Worm (Caenorhabditis elegans): ENCODE measurements around the gene C04G6.4.

DNA sequence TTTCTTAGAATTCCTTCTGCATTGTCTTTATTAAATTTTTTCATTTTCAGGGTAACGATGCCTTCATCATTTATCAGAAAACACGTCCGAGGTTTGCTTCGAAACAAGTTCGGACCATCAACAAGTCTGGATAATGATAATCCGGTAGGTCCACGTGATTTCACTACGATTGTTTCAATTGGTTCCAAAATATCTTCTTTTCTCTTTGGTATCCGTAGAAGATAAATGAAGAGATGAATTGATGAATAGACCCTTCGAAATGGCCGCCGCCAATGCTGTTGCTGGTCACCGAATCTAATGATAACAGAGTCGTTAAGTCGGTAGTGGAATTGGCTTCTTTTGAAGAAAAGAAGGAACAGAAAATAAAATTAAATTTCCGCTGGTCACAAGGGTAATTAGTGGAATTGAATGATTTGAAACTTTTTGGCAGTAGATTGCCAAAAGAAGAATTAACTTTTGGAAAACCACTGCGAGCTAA lies 33.3 kb downstream of the C04G6.4 start, which contains the start of gene F33G12.6:
- TF ChIP-seq hmbx-1 (tag; optimal IDR thresholded peaks at IDR 0.05) (no peak), ama-1 (optimal IDR thresholded peaks at IDR 0.05) (no peak), tra-4 (tag; optimal IDR thresholded peaks at IDR 0.05) (no peak), ceh-36 (tag; optimal IDR thresholded peaks at IDR 0.05) (no peak), scrt-1 (GFP tag; IDR thresholded peaks at IDR 0.05) (no peak), flt-1 (GFP tag; IDR thresholded peaks at IDR 0.05) (no peak), hmg-4 (GFP tag; optimal IDR thresholded peaks at IDR 0.05) (no peak), B0310.2 (tag; optimal IDR thresholded peaks at IDR 0.05) (no peak), pes-1 (GFP tag; IDR thresholded peaks at IDR 0.05) (no peak), hnd-1 (tag; optimal IDR thresholded peaks at IDR 0.05) (no peak), ceh-13 (GFP tag; optimal IDR thresholded peaks at IDR 0.05) (no peak)

All from whole organism, early embryonic.